Worm (Caenorhabditis elegans) whole organism, L1 larva: ENCODE measurements around the gene nep-8.
A peak's percentile ranks its signal among the peaks of the same experiment; 100 is the strongest.

ENCODE experiments used
- C04F5.9 ChIP-seq: sonication (generic microtip); optimal IDR thresholded peaks from 2 replicates; lab custom pipeline; 2016; ENCODE audit warnings: missing genetic modification characterization, missing compliant biosample characterization
- C16A3.4 ChIP-seq: fragments of 150-350 bp; optimal IDR thresholded peaks from 2 replicates; lab custom pipeline; 2014; ENCODE audit warnings: missing biosample characterization, missing genetic modification characterization
- C34B4.2 ChIP-seq: sonication (generic microtip); optimal IDR thresholded peaks from 2 replicates; lab custom pipeline; 2017; ENCODE audit warnings: mild to moderate bottlenecking, missing genetic modification characterization, missing compliant biosample characterization
- Y116A8C.19 ChIP-seq: sonication (generic microtip); optimal IDR thresholded peaks from 2 replicates; lab custom pipeline; 2016; ENCODE audit warnings: missing compliant biosample characterization, missing genetic modification characterization, borderline replicate concordance
- aha-1 ChIP-seq: fragments of 150-350 bp; optimal IDR thresholded peaks from 2 replicates; lab custom pipeline; 2014; ENCODE audit warnings: missing biosample characterization, missing genetic modification characterization
- ceh-90 ChIP-seq: sonication (generic microtip); optimal IDR thresholded peaks from 2 replicates; lab custom pipeline; 2016; ENCODE audit warnings: missing genetic modification characterization, missing compliant biosample characterization
- ces-1 ChIP-seq: fragments of 150-350 bp; optimal IDR thresholded peaks from 2 replicates; lab custom pipeline; 2014; ENCODE audit warnings: missing biosample characterization, missing genetic modification reagents, missing genetic modification characterization
- efl-1 ChIP-seq, 4 experiments: fragments of 150-350 bp; optimal IDR thresholded peaks in 3 of 4; peaks in 1 of 4; 1 replicate in 1 of 4; 2 replicates in 3 of 4; lab custom pipeline; 2014; ENCODE audit warnings: missing biosample characterization in 2 of 4, missing genetic modification characterization in 2 of 4, missing genetic modification reagents in 2 of 4
- efl-3 ChIP-seq: fragments of 200-800 bp; sonication (Bioruptor generic); optimal IDR thresholded peaks from 2 replicates; lab custom pipeline; 2018; ENCODE audit warnings: mild to moderate bottlenecking, missing genetic modification characterization, missing compliant biosample characterization
- ets-5 ChIP-seq: fragments of 200-800 bp; sonication (Bioruptor generic); IDR thresholded peaks from 2 replicates; pipeline ENCODE4 v1.3.6; 2022; ENCODE audit warnings: missing genetic modification characterization, missing compliant biosample characterization
- fkh-10 ChIP-seq: sonication (generic microtip); optimal IDR thresholded peaks from 2 replicates; lab custom pipeline; 2017; ENCODE audit warnings: missing biosample characterization, missing genetic modification reagents, missing genetic modification characterization
- grh-1 ChIP-seq: fragments of 200-800 bp; sonication (Bioruptor generic); IDR thresholded peaks from 2 replicates; pipeline ENCODE4 v1.3.6; 2022; ENCODE audit warnings: missing genetic modification reagents, missing genetic modification characterization, missing compliant biosample characterization
- hlh-17 ChIP-seq: fragments of 200-800 bp; sonication (Bioruptor generic); optimal IDR thresholded peaks from 2 replicates; lab custom pipeline; 2018; ENCODE audit warnings: missing genetic modification characterization, mild to moderate bottlenecking, missing compliant biosample characterization, moderate library complexity, borderline replicate concordance
- irx-1 ChIP-seq: sonication (generic microtip); optimal IDR thresholded peaks from 2 replicates; lab custom pipeline; 2016; ENCODE audit warnings: missing genetic modification characterization, missing compliant biosample characterization
- isw-1 ChIP-seq: fragments of 200-800 bp; sonication (Bioruptor generic); IDR thresholded peaks from 2 replicates; pipeline ENCODE4 v1.3.6; 2022; ENCODE audit warnings: missing genetic modification characterization, missing compliant biosample characterization
- mab-9 ChIP-seq: fragments of 200-800 bp; sonication (Bioruptor generic); IDR thresholded peaks from 2 replicates; pipeline ENCODE4 v1.3.6; 2022; ENCODE audit warnings: missing genetic modification reagents, missing genetic modification characterization, missing compliant biosample characterization
- mef-2 ChIP-seq: fragments of 150-350 bp; optimal IDR thresholded peaks from 2 replicates; lab custom pipeline; 2014; ENCODE audit warnings: missing biosample characterization, missing genetic modification characterization
- mep-1 ChIP-seq: fragments of 150-350 bp; optimal IDR thresholded peaks from 2 replicates; lab custom pipeline; 2014; ENCODE audit warnings: missing biosample characterization, missing genetic modification characterization
- nhr-11 ChIP-seq: fragments of 150-350 bp; optimal IDR thresholded peaks from 2 replicates; lab custom pipeline; 2014; ENCODE audit warnings: missing biosample characterization, missing genetic modification characterization
- nhr-12 ChIP-seq: sonication (generic microtip); optimal IDR thresholded peaks from 2 replicates; lab custom pipeline; 2017; ENCODE audit warnings: missing biosample characterization, missing genetic modification characterization
- nhr-19 ChIP-seq: fragments of 200-800 bp; sonication (Bioruptor generic); conservative IDR thresholded peaks from 2 replicates; pipeline ENCODE4 v1.3.6; 2022; ENCODE audit warnings: missing genetic modification characterization, missing compliant biosample characterization
- nhr-20 ChIP-seq: sonication (generic microtip); optimal IDR thresholded peaks from 2 replicates; lab custom pipeline; 2016; ENCODE audit warnings: mild to moderate bottlenecking, missing genetic modification characterization, missing compliant biosample characterization
- nhr-237 ChIP-seq: fragments of 150-350 bp; optimal IDR thresholded peaks from 2 replicates; lab custom pipeline; 2014; ENCODE audit warnings: missing biosample characterization, missing genetic modification characterization
- nhr-28 ChIP-seq: fragments of 150-350 bp; optimal IDR thresholded peaks from 2 replicates; lab custom pipeline; 2014; ENCODE audit warnings: missing biosample characterization, missing genetic modification characterization
- nhr-47 ChIP-seq: sonication (generic microtip); optimal IDR thresholded peaks from 2 replicates; lab custom pipeline; 2016; ENCODE audit warnings: mild to moderate bottlenecking, missing genetic modification characterization, moderate library complexity, missing compliant biosample characterization
- nhr-71 ChIP-seq: sonication (generic microtip); optimal IDR thresholded peaks from 2 replicates; lab custom pipeline; 2016; ENCODE audit warnings: mild to moderate bottlenecking, missing genetic modification characterization, moderate library complexity, missing compliant biosample characterization
- nhr-76 ChIP-seq: sonication (generic microtip); optimal IDR thresholded peaks from 2 replicates; lab custom pipeline; 2017; ENCODE audit warnings: missing biosample characterization, missing genetic modification characterization
- nhr-84 ChIP-seq: sonication (generic microtip); optimal IDR thresholded peaks from 2 replicates; lab custom pipeline; 2017; ENCODE audit warnings: missing biosample characterization, missing genetic modification characterization
- nhr-90 ChIP-seq: sonication (generic microtip); optimal IDR thresholded peaks from 2 replicates; lab custom pipeline; 2016; ENCODE audit warnings: mild to moderate bottlenecking, missing genetic modification characterization, missing compliant biosample characterization; ENCODE audit not compliant: poor library complexity
- pag-3 ChIP-seq: sonication (generic microtip); optimal IDR thresholded peaks from 2 replicates; lab custom pipeline; 2017; ENCODE audit warnings: missing genetic modification characterization, mild to moderate bottlenecking, missing compliant biosample characterization, antibody characterized with exemption, borderline replicate concordance; ENCODE audit not compliant: insufficient read depth
- pax-3 ChIP-seq: fragments of 200-800 bp; sonication (Bioruptor generic); optimal IDR thresholded peaks from 2 replicates; lab custom pipeline; 2018; ENCODE audit warnings: mild to moderate bottlenecking, missing genetic modification characterization, moderate library complexity, missing compliant biosample characterization
- sox-4 ChIP-seq: sonication (generic microtip); optimal IDR thresholded peaks from 2 replicates; lab custom pipeline; 2016; ENCODE audit warnings: missing genetic modification characterization, missing compliant biosample characterization
- sptf-1 ChIP-seq: fragments of 150-350 bp; optimal IDR thresholded peaks from 2 replicates; lab custom pipeline; 2014; ENCODE audit warnings: missing biosample characterization, missing genetic modification characterization
- tlp-1 ChIP-seq: fragments of 150-350 bp; optimal IDR thresholded peaks from 2 replicates; lab custom pipeline; 2014; ENCODE audit warnings: missing biosample characterization, missing genetic modification characterization
- unc-130 ChIP-seq: fragments of 150-350 bp; optimal IDR thresholded peaks from 2 replicates; lab custom pipeline; 2017; ENCODE audit warnings: missing biosample characterization, missing genetic modification characterization, inconsistent platforms
- unc-30 ChIP-seq: sonication (generic microtip); optimal IDR thresholded peaks from 2 replicates; lab custom pipeline; 2017; ENCODE audit warnings: missing biosample characterization, missing genetic modification characterization

The nep-8 gene

ce11 chrII:3399212-3399611 lies 4.4 kb upstream of the nep-8 start, which contains the start of gene nep-9:
Gene nep-9 (minus strand): TSS chrII:3399312.
- TF ChIP-seq C34B4.2 (tag; lab: Kevin White, UChicago) = no peak
- TF ChIP-seq nhr-20 (tag; lab: Kevin White, UChicago) = no peak
- no peak for TF ChIP-seq tlp-1

DNA sequence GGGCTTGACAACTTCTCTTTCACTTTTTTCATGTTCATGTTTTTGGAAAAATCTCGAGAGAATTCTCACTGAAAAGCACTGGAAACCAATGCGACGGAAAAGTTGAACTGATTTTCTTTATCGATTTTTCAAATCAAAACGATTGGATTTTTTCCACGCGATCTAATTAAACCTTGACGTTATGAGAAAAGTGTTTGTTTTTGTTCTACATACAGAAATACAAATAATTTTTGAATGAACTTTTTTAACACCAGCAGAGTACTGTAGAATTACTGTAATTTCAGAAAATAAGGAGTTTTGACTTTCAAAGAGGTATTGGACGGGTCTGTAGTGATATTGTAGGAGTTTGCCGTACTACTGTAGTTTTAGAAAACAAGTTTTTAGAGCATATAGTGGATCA lies 781 bp upstream of the nep-8 start, which contains the start of gene nep-10:
Gene nep-10 (minus strand): TSS at position 101 of the 400 bp plus-strand sequence.
- TF ChIP-seq efl-1 (optimal IDR thresholded peaks at IDR 0.05; lab: Kevin White, UChicago) = no peak
- TF ChIP-seq efl-1 (GFP tag; optimal IDR thresholded peaks at IDR 0.05 in 1 of 2; lab: Kevin White, UChicago) = peak in 1 of 2 experiments; percentile 79
- TF ChIP-seq nhr-76 (tag; lab: Kevin White, UChicago) = no peak

ce11 chrII:3414383-3414910 lies 10.8 kb downstream of the nep-8 start, which contains the start of the genes F18A12.7 and F18A12.2:
Gene F18A12.7 (minus strand): TSS chrII:3414483.
Gene F18A12.2 (plus strand): TSS chrII:3414860.
- TF ChIP-seq sptf-1 (tag; lab: Kevin White, UChicago) = no peak
- TF ChIP-seq nhr-237 (tag; lab: Kevin White, UChicago) = no peak
- TF ChIP-seq aha-1 (tag; lab: Kevin White, UChicago) = no peak
- no peak for TF ChIP-seq irx-1 (tag; lab: Kevin White, UChicago)
- TF ChIP-seq nhr-11 (tag; lab: Kevin White, UChicago) = no peak
- TF ChIP-seq efl-1 (optimal IDR thresholded peaks at IDR 0.05; lab: Kevin White, UChicago) = no peak
- no peak for TF ChIP-seq efl-1 (GFP tag; optimal IDR thresholded peaks at IDR 0.05 in 1 of 2; lab: Kevin White, UChicago)

DNA sequence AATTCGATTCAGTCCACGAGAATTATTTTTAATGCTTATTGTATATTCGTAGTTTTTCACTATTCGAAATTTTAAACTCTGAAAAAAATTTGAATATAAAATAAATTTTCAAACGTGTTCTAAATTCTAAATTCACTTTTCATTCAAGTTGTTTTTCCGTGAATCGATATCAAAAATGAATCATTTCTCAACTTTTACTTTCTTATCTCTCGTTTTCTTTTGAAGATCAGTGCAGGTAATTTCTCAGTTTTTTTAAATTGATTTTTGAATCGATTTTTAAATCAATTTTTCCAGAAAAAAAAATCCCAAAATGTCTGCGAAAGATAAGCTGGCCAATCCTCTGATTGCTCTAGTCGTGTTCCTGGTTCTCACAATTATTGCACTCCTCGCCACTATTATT lies 12.9 kb downstream of the nep-8 start, which contains the start of gene nep-6:
Gene nep-6 (plus strand): TSS at position 301 of the 400 bp plus-strand sequence.
- TF ChIP-seq fkh-10 (GFP tag; lab: Kevin White, UChicago) (no peak), nhr-20 (tag; lab: Kevin White, UChicago) (no peak), C16A3.4 (no peak), unc-130 (tag; lab: Kevin White, UChicago) (no peak), C34B4.2 (tag; lab: Kevin White, UChicago) (no peak), ces-1 (GFP tag; lab: Kevin White, UChicago) (no peak), C04F5.9 (tag; lab: Kevin White, UChicago) (no peak), pax-3 (tag; lab: Kevin White, UChicago) (no peak), efl-3 (GFP tag; lab: Kevin White, UChicago) (no peak), ceh-90 (tag; lab: Kevin White, UChicago) (no peak), ets-5 (GFP tag; lab: Robert Waterston, UW) (no peak), nhr-90 (tag; lab: Kevin White, UChicago) (no peak), Y116A8C.19 (tag; lab: Kevin White, UChicago) (no peak), mab-9 (GFP tag; lab: Robert Waterston, UW) (no peak), hlh-17 (GFP tag; lab: Kevin White, UChicago) (no peak), mef-2 (tag; lab: Kevin White, UChicago) (no peak)

DNA sequence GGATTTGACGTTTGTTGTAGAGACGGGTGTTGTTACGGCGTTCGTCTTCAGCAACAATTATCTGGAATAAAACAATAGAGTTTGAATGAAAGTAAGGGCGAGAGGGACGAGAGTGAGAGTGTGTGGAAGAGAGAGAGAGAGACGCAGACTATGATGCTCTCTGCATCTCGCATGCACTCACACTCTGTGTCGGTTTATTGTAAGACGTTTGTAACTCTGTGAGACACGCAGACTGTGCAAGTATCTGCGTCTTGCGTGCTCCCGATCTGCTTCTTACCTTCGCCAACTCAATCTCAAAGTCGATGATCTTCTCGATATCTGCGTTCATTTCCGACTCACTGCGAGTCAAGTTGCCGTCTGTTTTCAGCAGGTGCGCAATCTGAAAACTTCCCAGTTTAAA lies 19.3 kb downstream of the nep-8 start:
- TF ChIP-seq efl-1 (optimal IDR thresholded peaks at IDR 0.05; lab: Kevin White, UChicago) (no peak), efl-1 (GFP tag; optimal IDR thresholded peaks at IDR 0.05 in 1 of 2; lab: Kevin White, UChicago) (peak in 1 of 2 experiments; percentile 80), C16A3.4 (no peak)
- TF ChIP-seq, all 84 proteins: peak for 1

- TF ChIP-seq nhr-19 (GFP tag; lab: Robert Waterston, UW) (no peak), sox-4 (no peak), nhr-12 (no peak), unc-30 (tag; lab: Kevin White, UChicago) (no peak), grh-1 (GFP tag; lab: Robert Waterston, UW) (no peak), nhr-84 (tag; lab: Kevin White, UChicago) (no peak), nhr-47 (tag; lab: Kevin White, UChicago) (no peak), nhr-28 (no peak), pag-3 (tag; lab: Kevin White, UChicago) (no peak), nhr-71 (tag; lab: Kevin White, UChicago) (no peak), mep-1 (tag; lab: Kevin White, UChicago) (no peak), isw-1 (GFP tag; lab: Robert Waterston, UW) (no peak), hlh-17 (GFP tag; lab: Kevin White, UChicago) (no peak)
These were observed 21.8 kb downstream of the nep-8 start, which contains the start of gene nep-11 for ce11 chrII:3425433-3425832. Gene nep-11 (minus strand): TSS chrII:3425533.
